Worm (Caenorhabditis elegans): ENCODE data around the gene Y57G11C.36.

Gene Y57G11C.36

ce11 chrIV:14816288-14816687 is 42.7 kb upstream of the Y57G11C.36 start, which contains the start of gene Y57G11C.46:
Gene Y57G11C.46, minus strand, starts transcription at chrIV:14816388.
- TF ChIP-seq hmg-1.2 (GFP tag; IDR thresholded peaks at IDR 0.05) = no peak
- TF ChIP-seq ztf-3 (GFP tag; optimal IDR thresholded peaks at IDR 0.05) = no peak
- TF ChIP-seq Y53G8AR.9 (GFP tag; conservative IDR thresholded peaks at IDR 0.05) = no peak
- no peak for TF ChIP-seq nhr-27 (tag; optimal IDR thresholded peaks at IDR 0.05)
- TF ChIP-seq tbx-9 (tag; optimal IDR thresholded peaks at IDR 0.05; ENCODE audit: borderline replicate concordance) = no peak
- TF ChIP-seq F10E7.11 (tag; optimal IDR thresholded peaks at IDR 0.05) = no peak
- no peak for TF ChIP-seq B0019.2 (GFP tag; conservative IDR thresholded peaks at IDR 0.05)
- TF ChIP-seq snpc-1.1 (tag; optimal IDR thresholded peaks at IDR 0.05; ENCODE audit: insufficient read depth) = no peak
- no peak for TF ChIP-seq ceh-91 (GFP tag; IDR thresholded peaks at IDR 0.05)
- TF ChIP-seq ceh-40 (GFP tag; IDR thresholded peaks at IDR 0.05) = no peak
- TF ChIP-seq him-1 (tag; optimal IDR thresholded peaks at IDR 0.05) = no peak
- no peak for TF ChIP-seq attf-5 (GFP tag; optimal IDR thresholded peaks at IDR 0.05)
- TF ChIP-seq Y95B8A.8 (GFP tag; IDR thresholded peaks at IDR 0.05) = no peak
- TF ChIP-seq ceh-79 (tag; optimal IDR thresholded peaks at IDR 0.05) = no peak
- TF ChIP-seq zfh-2 (GFP tag; conservative IDR thresholded peaks at IDR 0.05) = no peak
- no peak for TF ChIP-seq lin-35 (GFP tag; optimal IDR thresholded peaks at IDR 0.05)
- no peak for TF ChIP-seq unc-130 (GFP tag; optimal IDR thresholded peaks at IDR 0.05)
- TF ChIP-seq bed-2 (GFP tag; IDR thresholded peaks at IDR 0.05) = no peak
- no peak for TF ChIP-seq rpc-1 (optimal IDR thresholded peaks at IDR 0.05)
- no peak for TF ChIP-seq rpc-1 (tag; optimal IDR thresholded peaks at IDR 0.05)

- TF ChIP-seq mcd-1 (GFP tag; IDR thresholded peaks at IDR 0.05) = no peak
Measured at ce11 chrIV:14806903-14807302, 33.3 kb upstream of the Y57G11C.36 start, which contains the start of gene oig-5. Gene oig-5, plus strand, starts transcription at chrIV:14807203.

- TF ChIP-seq madf-3 (GFP tag; IDR thresholded peaks at IDR 0.05) (no peak), chd-7 (tag; optimal IDR thresholded peaks at IDR 0.05) (no peak), dpff-1 (tag; optimal IDR thresholded peaks at IDR 0.05) (no peak)
Measured at ce11 chrIV:14802316-14802715, 28.7 kb upstream of the Y57G11C.36 start, which contains the start of gene Y57G11C.1142. Gene Y57G11C.1142, plus strand, starts transcription at chrIV:14802616.

- TF ChIP-seq B0336.3 (GFP tag; IDR thresholded peaks at IDR 0.05) (no peak), egrh-3 (GFP tag; IDR thresholded peaks at IDR 0.05) (no peak), lag-1 (GFP tag; IDR thresholded peaks at IDR 0.05) (no peak), fkh-3 (tag; optimal IDR thresholded peaks at IDR 0.05) (no peak), B0019.2 (GFP tag; conservative IDR thresholded peaks at IDR 0.05) (no peak), Y95B8A.8 (GFP tag; IDR thresholded peaks at IDR 0.05) (no peak), pbrm-1 (GFP tag; IDR thresholded peaks at IDR 0.05) (no peak), nhr-90 (tag; optimal IDR thresholded peaks at IDR 0.05) (no peak), pha-4 (tag; optimal IDR thresholded peaks at IDR 0.05) (no peak), ceh-40 (GFP tag; IDR thresholded peaks at IDR 0.05) (no peak), rcor-1 (GFP tag; IDR thresholded peaks at IDR 0.05) (no peak), K12H6.12 (tag; optimal IDR thresholded peaks at IDR 0.05) (no peak)
Measured at ce11 chrIV:14800931-14801330, 27.4 kb upstream of the Y57G11C.36 start.

- TF ChIP-seq Y53G8AR.9 (GFP tag; conservative IDR thresholded peaks at IDR 0.05) (0 out of 2 replicates have a peak, but pooled peaks have one; percentile 30), Y67H2A.10 (GFP tag; conservative IDR thresholded peaks at IDR 0.05) (no peak), mcd-1 (GFP tag; IDR thresholded peaks at IDR 0.05) (0 out of 2 replicates have a peak, but pooled peaks have one; percentile 15), nfya-1 (tag; optimal IDR thresholded peaks at IDR 0.05; ENCODE audit: borderline replicate concordance, insufficient read depth) (no peak), hrde-1 (tag; optimal IDR thresholded peaks at IDR 0.05; ENCODE audit: borderline replicate concordance) (peak; percentile 55), aptf-2 (GFP tag; conservative IDR thresholded peaks at IDR 0.05) (no peak), F33H1.4 (GFP tag; IDR thresholded peaks at IDR 0.05) (0 out of 2 replicates have a peak, but pooled peaks have one; percentile 5), hmg-1.2 (GFP tag; IDR thresholded peaks at IDR 0.05) (0 out of 2 replicates have a peak, but pooled peaks have one; percentile 28), somi-1 (GFP tag; optimal IDR thresholded peaks at IDR 0.05) (no peak), madf-3 (GFP tag; IDR thresholded peaks at IDR 0.05) (0 out of 2 replicates have a peak, but pooled peaks have one; percentile 67), snpc-4 (GFP tag; optimal IDR thresholded peaks at IDR 0.05) (no peak), snpc-4 (tag; optimal IDR thresholded peaks at IDR 0.05) (peak in 1 of 4 experiments; percentile 85), hsf-1 (GFP tag; IDR thresholded peaks at IDR 0.05) (0 out of 2 replicates have a peak, but pooled peaks have one; percentile 41), Y53F4B.3 (GFP tag; IDR thresholded peaks at IDR 0.05) (no peak)
Measured at ce11 chrIV:14799186-14799585, 25.6 kb upstream of the Y57G11C.36 start, which contains the start of gene Y57G11C.14. Gene Y57G11C.14, plus strand, starts transcription at chrIV:14799311.
